Fruit fly (Drosophila melanogaster) whole organism, embryonic: ENCODE measurements around the gene Arfip.
A peak's percentile ranks its signal among the peaks of the same experiment; 100 is the strongest.

Experiments used
- Abd-B ChIP-seq: fragments of 200-800 bp; sonication (Bioruptor generic); optimal IDR thresholded peaks from 2 replicates; lab custom pipeline; 2018; ENCODE audit warnings: missing biosample characterization, mild to moderate bottlenecking, missing genetic modification characterization, moderate library complexity
- CG10366 ChIP-seq: fragments of 200-800 bp; sonication (Bioruptor generic); IDR thresholded peaks from 2 replicates; pipeline ENCODE4 v1.3.6; 2022; ENCODE audit warnings: missing biosample characterization, missing genetic modification characterization
- CG10431 ChIP-seq: fragments of 200-800 bp; sonication (Bioruptor generic); optimal IDR thresholded peaks from 3 replicates; lab custom pipeline; 2018; ENCODE audit warnings: missing biosample characterization, mild to moderate bottlenecking, missing genetic modification characterization
- CG10654 ChIP-seq: fragments of 200-800 bp; sonication (Bioruptor generic); optimal IDR thresholded peaks from 2 replicates; lab custom pipeline; 2016; ENCODE audit warnings: missing biosample characterization, missing genetic modification characterization
- CG10959 ChIP-seq: fragments of 200-800 bp; sonication (Bioruptor generic); IDR thresholded peaks from 2 replicates; pipeline ENCODE4 v1.3.6; 2022; ENCODE audit warnings: missing biosample characterization, missing genetic modification characterization
- CG12104 ChIP-seq: fragments of 200-800 bp; sonication (Bioruptor generic); optimal IDR thresholded peaks from 3 replicates; lab custom pipeline; 2016; ENCODE audit warnings: missing biosample characterization, missing genetic modification characterization
- CG12155 ChIP-seq: fragments of 200-800 bp; sonication (Bioruptor generic); optimal IDR thresholded peaks from 3 replicates; lab custom pipeline; 2016; ENCODE audit warnings: missing biosample characterization, missing genetic modification characterization
- CG1233 ChIP-seq: fragments of 200-800 bp; sonication (Bioruptor generic); optimal IDR thresholded peaks from 4 replicates; lab custom pipeline; 2018; ENCODE audit warnings: missing biosample characterization, mild to moderate bottlenecking, missing genetic modification characterization
- CG17186 ChIP-seq: fragments of 200-800 bp; sonication (Bioruptor generic); optimal IDR thresholded peaks from 3 replicates; lab custom pipeline; 2017; ENCODE audit warnings: missing biosample characterization, missing genetic modification reagents, missing genetic modification characterization
- CG17328 ChIP-seq: fragments of 200-800 bp; sonication (Bioruptor generic); IDR thresholded peaks from 2 replicates; pipeline ENCODE4 v1.3.6; 2022; ENCODE audit warnings: missing biosample characterization, missing genetic modification characterization
- CG31388 ChIP-seq: fragments of 200-800 bp; sonication (Bioruptor generic); optimal IDR thresholded peaks from 2 replicates; lab custom pipeline; 2016; ENCODE audit warnings: missing biosample characterization, missing genetic modification characterization
- CG3726 ChIP-seq: fragments of 200-800 bp; sonication (Bioruptor generic); IDR thresholded peaks from 3 replicates; pipeline ENCODE4, ENCODE4 v1.3.6; 2022; ENCODE audit warnings: missing biosample characterization, missing genetic modification characterization
- CG4282 ChIP-seq: fragments of 200-800 bp; sonication (Bioruptor generic); optimal IDR thresholded peaks from 2 replicates; lab custom pipeline; 2016; ENCODE audit warnings: missing biosample characterization, missing genetic modification characterization
- CG4707 ChIP-seq: fragments of 200-800 bp; sonication (Bioruptor generic); optimal IDR thresholded peaks from 2 replicates; lab custom pipeline; 2018; ENCODE audit warnings: missing biosample characterization, mild to moderate bottlenecking, missing genetic modification characterization, moderate library complexity
- CG5245 ChIP-seq: fragments of 200-800 bp; sonication (Bioruptor generic); optimal IDR thresholded peaks from 3 replicates; lab custom pipeline; 2016; ENCODE audit warnings: missing biosample characterization, missing genetic modification characterization
- CG6175 ChIP-seq: fragments of 200-800 bp; sonication (Bioruptor generic); IDR thresholded peaks from 3 replicates; pipeline ENCODE4 v1.3.6; 2022; ENCODE audit warnings: missing biosample characterization, missing genetic modification characterization
- CG8359 ChIP-seq: fragments of 200-800 bp; sonication (Bioruptor generic); optimal IDR thresholded peaks from 2 replicates; lab custom pipeline; 2017; ENCODE audit warnings: missing biosample characterization, mild to moderate bottlenecking, missing genetic modification characterization, borderline replicate concordance
- CG9876 ChIP-seq: fragments of 200-800 bp; sonication (Bioruptor generic); optimal IDR thresholded peaks from 2 replicates; lab custom pipeline; 2016; ENCODE audit warnings: missing biosample characterization, missing genetic modification characterization
- CTCF ChIP-seq: fragments of 200-800 bp; sonication (Bioruptor generic); optimal IDR thresholded peaks from 2 replicates; lab custom pipeline; 2017; ENCODE audit warnings: missing biosample characterization, mild to moderate bottlenecking, missing genetic modification characterization, moderate library complexity
- CoRest ChIP-seq: fragments of 200-800 bp; sonication (Bioruptor generic); optimal IDR thresholded peaks from 3 replicates; lab custom pipeline; 2018; ENCODE audit warnings: missing biosample characterization, mild to moderate bottlenecking, missing genetic modification characterization, moderate library complexity
- Deaf1 ChIP-seq: fragments of 200-800 bp; optimal IDR thresholded peaks from 3 replicates; lab custom pipeline; 2019; ENCODE audit warnings: missing biosample characterization, mild to moderate bottlenecking, missing genetic modification characterization, moderate library complexity
- Fer2 ChIP-seq: fragments of 200-800 bp; sonication (Bioruptor generic); optimal IDR thresholded peaks from 2 replicates; lab custom pipeline; 2018; ENCODE audit warnings: missing biosample characterization, mild to moderate bottlenecking, missing genetic modification characterization, moderate library complexity
- HmgZ ChIP-seq: fragments of 200-800 bp; sonication (Bioruptor generic); optimal IDR thresholded peaks from 2 replicates; lab custom pipeline; 2018; ENCODE audit warnings: missing biosample characterization, mild to moderate bottlenecking, missing genetic modification characterization
- Hr78 ChIP-seq, 2 experiments: fragments of 200-800 bp in 1 of 2; fragments of >200 bp in 1 of 2; sonication (Bioruptor generic) in 1 of 2; optimal IDR thresholded peaks; 2 replicates each; lab custom pipeline; 2017 to 2019; ENCODE audit warnings: missing biosample characterization in 2 of 2, missing genetic modification characterization in 2 of 2, mild to moderate bottlenecking in 1 of 2, moderate library complexity in 1 of 2
- Lhr ChIP-seq: fragments of 200-800 bp; sonication (Bioruptor generic); optimal IDR thresholded peaks from 3 replicates; lab custom pipeline; 2017; ENCODE audit warnings: mild to moderate bottlenecking, missing biosample characterization, missing genetic modification reagents, missing genetic modification characterization
- Lim3 ChIP-seq: fragments of 200-800 bp; sonication (Bioruptor generic); IDR thresholded peaks from 2 replicates; pipeline ENCODE4 v1.3.6; 2022; ENCODE audit warnings: missing biosample characterization, missing genetic modification characterization
- MBD-R2 ChIP-seq: fragments of 200-800 bp; sonication (Bioruptor generic); IDR thresholded peaks from 2 replicates; pipeline ENCODE4 v1.3.6; 2022; ENCODE audit warnings: missing biosample characterization, missing genetic modification characterization
- Sin3A ChIP-seq: fragments of >200 bp; optimal IDR thresholded peaks from 2 replicates; lab custom pipeline; 2018
- Ssrp ChIP-seq: fragments of 200-800 bp; sonication (Bioruptor generic); optimal IDR thresholded peaks from 2 replicates; lab custom pipeline; 2018; ENCODE audit warnings: missing biosample characterization, mild to moderate bottlenecking, missing genetic modification characterization, moderate library complexity
- Trl ChIP-seq, 3 experiments: fragments of >200 bp in 2 of 3; fragments of 200-800 bp in 1 of 3; sonication (Bioruptor generic) in 1 of 3; optimal IDR thresholded peaks; 2 replicates in 1 of 3; 3 replicates in 2 of 3; lab custom pipeline; 2016 to 2017; ENCODE audit warnings: missing biosample characterization in 1 of 3, missing genetic modification characterization in 1 of 3
- chinmo ChIP-seq: fragments of 200-800 bp; sonication (Bioruptor generic); IDR thresholded peaks from 4 replicates; pipeline ENCODE4 v1.3.6; 2022; ENCODE audit warnings: missing biosample characterization, missing genetic modification characterization; ENCODE audit not compliant: partially characterized antibody
- corto ChIP-seq: fragments of 200-800 bp; sonication (Bioruptor generic); optimal IDR thresholded peaks from 2 replicates; lab custom pipeline; 2016; ENCODE audit warnings: missing biosample characterization, mild to moderate bottlenecking, missing genetic modification characterization, moderate library complexity
- danr ChIP-seq: fragments of 200-800 bp; sonication (Bioruptor generic); IDR thresholded peaks from 2 replicates; pipeline ENCODE4 v1.3.6; 2022; ENCODE audit warnings: missing biosample characterization, missing genetic modification characterization
- disco-r ChIP-seq: fragments of 200-800 bp; sonication (Bioruptor generic); optimal IDR thresholded peaks from 2 replicates; lab custom pipeline; 2016; ENCODE audit warnings: missing biosample characterization, missing genetic modification characterization
- fd64A ChIP-seq: fragments of 200-800 bp; sonication (Bioruptor generic); optimal IDR thresholded peaks from 3 replicates; lab custom pipeline; 2018; ENCODE audit warnings: missing biosample characterization, mild to moderate bottlenecking, missing genetic modification characterization
- fd96Cb ChIP-seq: fragments of 200-800 bp; sonication (Bioruptor generic); optimal IDR thresholded peaks from 2 replicates; lab custom pipeline; 2018; ENCODE audit warnings: missing biosample characterization, mild to moderate bottlenecking, missing genetic modification characterization, moderate library complexity
- gcm2 ChIP-seq: fragments of 200-800 bp; sonication (Bioruptor generic); optimal IDR thresholded peaks from 2 replicates; lab custom pipeline; 2016; ENCODE audit warnings: missing biosample characterization, missing genetic modification characterization
- hkb ChIP-seq, 2 experiments: fragments of 200-800 bp in 1 of 2; fragments of >200 bp in 1 of 2; sonication (Bioruptor generic) in 1 of 2; IDR thresholded peaks in 1 of 2; optimal IDR thresholded peaks in 1 of 2; 2 replicates each; pipeline versions ENCODE4 v1.3.6 to Lab custom; 2017 to 2022; ENCODE audit warnings: missing biosample characterization in 1 of 2, missing genetic modification characterization in 1 of 2
- klu ChIP-seq: fragments of 200-800 bp; sonication (Bioruptor generic); IDR thresholded peaks from 2 replicates; pipeline ENCODE4 v1.3.6; 2022; ENCODE audit warnings: missing biosample characterization, missing genetic modification characterization
- lov ChIP-seq, 2 experiments: fragments of 200-800 bp in 1 of 2; fragments of >200 bp in 1 of 2; sonication (Bioruptor generic) in 1 of 2; IDR thresholded peaks in 1 of 2; optimal IDR thresholded peaks in 1 of 2; 2 replicates in 1 of 2; 3 replicates in 1 of 2; pipeline versions ENCODE4 v1.3.6 to Lab custom; 2017 to 2022; ENCODE audit warnings: missing biosample characterization in 1 of 2, missing genetic modification characterization in 1 of 2
- nom ChIP-seq: fragments of 200-800 bp; sonication (Bioruptor generic); optimal IDR thresholded peaks from 2 replicates; lab custom pipeline; 2017; ENCODE audit warnings: missing biosample characterization, missing genetic modification characterization, mild to moderate bottlenecking, moderate library complexity, missing genetic modification reagents
- otp ChIP-seq: fragments of 200-800 bp; sonication (Bioruptor generic); IDR thresholded peaks from 3 replicates; pipeline ENCODE4, ENCODE4 v1.3.6; 2022; ENCODE audit warnings: missing biosample characterization, missing genetic modification characterization
- pan ChIP-seq, 4 experiments: fragments of >200 bp in 3 of 4; fragments of 200-800 bp in 1 of 4; sonication (Bioruptor generic) in 1 of 4; optimal IDR thresholded peaks in 3 of 4; IDR thresholded peaks in 1 of 4; 2 replicates each; pipeline versions ENCODE4 v1.3.6 to Lab custom; 2017 to 2022; ENCODE audit warnings: missing biosample characterization in 2 of 4, missing genetic modification characterization in 2 of 4, mixed read lengths in 1 of 4
- slou ChIP-seq: fragments of 200-800 bp; sonication (Bioruptor generic); optimal IDR thresholded peaks from 3 replicates; lab custom pipeline; 2016; ENCODE audit warnings: missing biosample characterization, missing genetic modification characterization
- toy ChIP-seq: fragments of 200-800 bp; sonication (Bioruptor generic); IDR thresholded peaks from 2 replicates; pipeline ENCODE4 v1.3.6; 2022; ENCODE audit warnings: missing biosample characterization, missing genetic modification characterization
- usp ChIP-seq: fragments of >200 bp; optimal IDR thresholded peaks from 2 replicates; lab custom pipeline; 2017; ENCODE audit warnings: missing biosample characterization, missing genetic modification characterization
- zen2 ChIP-seq: fragments of 200-800 bp; sonication (Bioruptor generic); IDR thresholded peaks from 3 replicates; pipeline ENCODE4 v1.3.6; 2022; ENCODE audit warnings: missing biosample characterization, missing genetic modification characterization; ENCODE audit not compliant: partially characterized antibody

The Arfip gene

DNA sequence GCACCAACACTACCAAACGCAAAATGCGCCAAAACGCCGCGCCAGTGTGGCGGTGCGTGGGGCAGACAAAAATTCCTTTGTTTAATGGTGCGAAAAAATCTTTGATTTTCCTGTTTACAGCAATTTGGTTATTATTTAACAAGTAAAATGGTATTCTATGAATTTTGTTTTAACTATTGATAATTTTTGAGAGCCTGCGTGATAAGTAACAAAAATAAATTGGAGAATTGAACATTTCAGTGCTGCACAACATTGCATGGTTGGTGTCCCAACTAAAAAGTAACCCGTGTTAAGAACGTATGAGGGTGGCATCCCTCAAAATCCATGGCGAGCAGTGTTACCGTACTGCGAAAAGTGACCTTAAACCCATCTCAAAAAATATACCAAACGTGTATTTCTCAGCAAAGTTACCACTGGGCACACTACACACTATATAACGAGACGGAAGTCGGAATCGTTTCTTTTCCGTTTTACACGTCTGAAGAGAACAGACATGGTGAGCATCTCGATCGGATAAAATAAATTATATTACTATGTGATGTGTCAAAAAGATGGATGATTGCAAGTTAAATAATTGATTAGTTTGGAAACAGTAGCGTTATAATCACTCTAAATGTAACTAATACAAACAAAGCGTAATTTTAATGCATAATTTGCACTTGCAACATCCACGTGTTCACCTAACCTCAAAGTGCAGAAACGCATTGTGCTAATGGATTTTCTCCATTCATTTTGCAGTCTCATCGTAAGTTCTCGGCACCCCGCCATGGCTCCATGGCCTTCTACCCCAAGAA, 13.2 kb downstream of the Arfip start, which contains the start of the genes CG6693 and RpL3 (continued):
- peak; percentile 5 for TF ChIP-seq CG4282 (GFP tag; lab: Kevin White, UChicago)
- no peak for TF ChIP-seq Lim3
- TF ChIP-seq CoRest = peak; percentile 44
- peak in 1 of 2 experiments; percentile 20 for TF ChIP-seq Hr78 (GFP tag; optimal IDR thresholded peaks at IDR 0.05; lab: Kevin White, UChicago)
- peak; percentile 56 for TF ChIP-seq slou (GFP tag; lab: Kevin White, UChicago)
- peak; percentile 63 for TF ChIP-seq CG17328 (GFP tag; lab: Robert Waterston, UW)
- TF ChIP-seq HmgZ (tag; lab: Kevin White, UChicago) = peak; percentile 81
- TF ChIP-seq CG5245 (GFP tag; lab: Kevin White, UChicago) = peak; percentile 38
- peak; percentile 89 for TF ChIP-seq fd64A (GFP tag; lab: Kevin White, UChicago)
- TF ChIP-seq chinmo (GFP tag; lab: Robert Waterston, UW) = peak; percentile 82; the same call in 2 of the 4 replicates
- peak; percentile 28 for TF ChIP-seq Fer2 (tag; lab: Kevin White, UChicago)
- TF ChIP-seq fd96Cb = peak; percentile 51
- no peak for TF ChIP-seq pan (optimal IDR thresholded peaks at IDR 0.05; lab: Kevin White, UChicago)
- TF ChIP-seq pan (GFP tag; optimal IDR thresholded peaks at IDR 0.05 in 1 of 2, IDR thresholded peaks at IDR 0.05 in 1 of 2) = peak in 1 of 2 experiments; percentile 73
- TF ChIP-seq klu (GFP tag; lab: Robert Waterston, UW) = no peak
- no peak for TF ChIP-seq lov (optimal IDR thresholded peaks at IDR 0.05; lab: Kevin White, UChicago)
- peak; percentile 91 for TF ChIP-seq lov (GFP tag; IDR thresholded peaks at IDR 0.05; lab: Robert Waterston, UW)
- TF ChIP-seq CTCF (GFP tag; lab: Kevin White, UChicago) = peak; percentile 64
- no peak for TF ChIP-seq CG3726 (GFP tag; lab: Robert Waterston, UW)
- TF ChIP-seq corto = no peak
- TF ChIP-seq Trl (optimal IDR thresholded peaks at IDR 0.05; lab: Kevin White, UChicago) = peak in 1 of 2 experiments; percentile 12
- peak; percentile 84 for TF ChIP-seq Trl (GFP tag; optimal IDR thresholded peaks at IDR 0.05; lab: Kevin White, UChicago)
- peak; percentile 93 for TF ChIP-seq hkb (optimal IDR thresholded peaks at IDR 0.05; lab: Kevin White, UChicago)
- peak; percentile 67 for TF ChIP-seq hkb (GFP tag; IDR thresholded peaks at IDR 0.05; lab: Robert Waterston, UW)
- no peak for TF ChIP-seq danr
- no peak for TF ChIP-seq CG31388 (GFP tag; lab: Kevin White, UChicago)
- no peak for TF ChIP-seq usp
- peak; percentile 46 for TF ChIP-seq CG8359
- peak; percentile 66 for TF ChIP-seq gcm2 (GFP tag; lab: Kevin White, UChicago)
- TF ChIP-seq CG10366 (GFP tag; lab: Robert Waterston, UW) = peak; percentile 27; the same call in 1 of the 2 replicates
- peak; percentile 71 for TF ChIP-seq CG9876
- no peak for TF ChIP-seq zen2 (GFP tag; lab: Robert Waterston, UW)
- TF ChIP-seq Abd-B (GFP tag; lab: Kevin White, UChicago) = no peak
- peak; percentile 97 for TF ChIP-seq Lhr (GFP tag; lab: Kevin White, UChicago)
- TF ChIP-seq toy (GFP tag; lab: Robert Waterston, UW) = peak; percentile 53
- peak; percentile 53 for TF ChIP-seq disco-r (GFP tag; lab: Kevin White, UChicago)
- TF ChIP-seq CG1233 (GFP tag; lab: Kevin White, UChicago) = peak; percentile 79
- peak; percentile 92 for TF ChIP-seq nom
- peak; percentile 40; the same call in 1 of the 2 replicates for TF ChIP-seq CG10959
- peak; percentile 19 for TF ChIP-seq CG12155 (GFP tag; lab: Kevin White, UChicago)
- peak; percentile 49 for TF ChIP-seq Deaf1 (tag; lab: Kevin White, UChicago)
- peak; percentile 57 for TF ChIP-seq CG10654 (GFP tag; lab: Kevin White, UChicago)
- peak; percentile 99 for TF ChIP-seq Sin3A (lab: Kevin White, UChicago)
- TF ChIP-seq CG12104 (GFP tag; lab: Kevin White, UChicago) = peak; percentile 74
- TF ChIP-seq CG4707 = peak; percentile 90
- peak; percentile 80 for TF ChIP-seq CG17186 (GFP tag; lab: Kevin White, UChicago)
- TF ChIP-seq MBD-R2 (GFP tag; lab: Robert Waterston, UW) = peak; percentile 53
- TF ChIP-seq CG10431 = peak; percentile 88
- peak; percentile 36; the same call in 1 of the 3 replicates for TF ChIP-seq CG6175 (GFP tag; lab: Robert Waterston, UW)
- peak; percentile 80; the same call in 2 of the 3 replicates for TF ChIP-seq otp (GFP tag; lab: Robert Waterston, UW)
- TF ChIP-seq Ssrp (tag; lab: Kevin White, UChicago) = peak; percentile 26
